Worm (Caenorhabditis elegans) whole organism, late embryonic: ENCODE data around the gene fbxb-75.

Source experiments
- F13H6.1 ChIP-seq: sonication (generic microtip); optimal IDR thresholded peaks from 2 replicates; lab custom pipeline; 2016; ENCODE audit warnings: missing genetic modification characterization, missing compliant biosample characterization
- ceh-31 ChIP-seq: sonication (generic microtip); optimal IDR thresholded peaks from 2 replicates; lab custom pipeline; 2016; ENCODE audit warnings: missing genetic modification characterization, missing compliant biosample characterization
- nhr-11 ChIP-seq: fragments of 150-350 bp; optimal IDR thresholded peaks from 2 replicates; lab custom pipeline; 2014; ENCODE audit warnings: missing biosample characterization, missing genetic modification characterization
- ref-2 ChIP-seq: sonication (generic microtip); optimal IDR thresholded peaks from 2 replicates; lab custom pipeline; 2016; ENCODE audit warnings: missing genetic modification characterization, missing compliant biosample characterization
- rnt-1 ChIP-seq: sonication (generic microtip); optimal IDR thresholded peaks from 2 replicates; lab custom pipeline; 2016; ENCODE audit warnings: missing genetic modification characterization, missing compliant biosample characterization
- tbx-2 ChIP-seq: sonication (generic microtip); optimal IDR thresholded peaks from 2 replicates; lab custom pipeline; 2016; ENCODE audit warnings: missing genetic modification characterization, missing compliant biosample characterization
- tbx-7 ChIP-seq: sonication (generic microtip); optimal IDR thresholded peaks from 2 replicates; lab custom pipeline; 2016; ENCODE audit warnings: missing genotype, missing genetic modification characterization, missing compliant biosample characterization
- unc-86 ChIP-seq: sonication (generic microtip); optimal IDR thresholded peaks from 2 replicates; lab custom pipeline; 2016; ENCODE audit warnings: missing genetic modification characterization, missing compliant biosample characterization

ce11 chrIV:4459342-4459741 is 18.4 kb upstream of the fbxb-75 start:
- TF ChIP-seq tbx-2 (tag; lab: Kevin White, UChicago) (no peak), tbx-7 (tag; lab: Kevin White, UChicago) (no peak), rnt-1 (no peak), ceh-31 (no peak), ref-2 (no peak), unc-86 (no peak), F13H6.1 (tag; lab: Kevin White, UChicago) (no peak), nhr-11 (tag; lab: Kevin White, UChicago) (no peak)
